Fruit fly (Drosophila melanogaster): Measurements from ENCODE around the gene Dyrk2.

DNA sequence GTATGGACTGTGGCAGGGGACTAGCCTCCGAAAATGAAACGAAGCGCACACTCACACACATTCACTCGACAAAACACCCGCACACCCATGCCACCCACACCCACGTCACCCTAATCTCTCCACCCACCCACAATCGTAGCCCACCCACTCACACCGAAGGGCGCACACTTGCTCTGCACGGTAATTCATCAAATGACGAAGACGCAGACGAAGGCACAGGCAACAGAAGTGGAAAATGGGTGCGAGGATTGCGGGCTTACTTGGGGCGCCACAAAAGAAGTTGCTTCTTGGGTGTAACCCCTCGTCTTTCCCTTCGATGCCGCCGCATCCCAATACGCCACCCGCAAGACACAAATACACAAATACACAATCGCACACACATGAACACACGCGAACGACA lies 97.7 kb downstream of the Dyrk2 start:
- no peak for TF ChIP-seq CG15710 (tag; optimal IDR thresholded peaks at IDR 0.05)
- TF ChIP-seq Pif1A (GFP tag; optimal IDR thresholded peaks at IDR 0.05): no peak
- TF ChIP-seq CG13204 (GFP tag; optimal IDR thresholded peaks at IDR 0.05): no peak
- TF ChIP-seq CG10348 (GFP tag; IDR thresholded peaks at IDR 0.05): no peak
- no peak for TF ChIP-seq EcR (GFP tag; optimal IDR thresholded peaks at IDR 0.05)
- no peak for TF ChIP-seq gl (tag; optimal IDR thresholded peaks at IDR 0.05)
- TF ChIP-seq CG34367 (tag; optimal IDR thresholded peaks at IDR 0.05): no peak
- no peak for TF ChIP-seq CG4496 (GFP tag; IDR thresholded peaks at IDR 0.05)
- TF ChIP-seq CG9948 (tag; optimal IDR thresholded peaks at IDR 0.05): no peak
- no peak for TF ChIP-seq Ets98B (GFP tag; IDR thresholded peaks at IDR 0.05)
- no peak for TF ChIP-seq Pif1B (GFP tag; optimal IDR thresholded peaks at IDR 0.05)
- TF ChIP-seq fd96Ca (GFP tag; IDR thresholded peaks at IDR 0.05): no peak
- no peak for TF ChIP-seq CG14655 (GFP tag; optimal IDR thresholded peaks at IDR 0.05)
- no peak for TF ChIP-seq CG8159 (tag; optimal IDR thresholded peaks at IDR 0.05)

All from whole organism, pupa.